Worm (Caenorhabditis elegans) whole organism, L3 larva: ENCODE results near the gene Y66D12A.21.
A peak's percentile ranks its signal among the peaks of the same experiment; 100 is the strongest.

Experiments
- R02D3.7 ChIP-seq: fragments of 150-350 bp; optimal IDR thresholded peaks from 2 replicates; lab custom pipeline; 2014; ENCODE audit warnings: missing biosample characterization, missing genetic modification characterization
- ama-1 ChIP-seq: fragments of 150-350 bp; optimal IDR thresholded peaks from 2 replicates; lab custom pipeline; 2018
- ceh-16 ChIP-seq: sonication (generic microtip); optimal IDR thresholded peaks from 2 replicates; lab custom pipeline; 2017; ENCODE audit warnings: missing biosample characterization, missing genetic modification characterization
- ceh-9 ChIP-seq: sonication (generic microtip); optimal IDR thresholded peaks from 2 replicates; lab custom pipeline; 2018; ENCODE audit warnings: missing biosample characterization, missing genetic modification characterization
- daf-12 ChIP-seq: fragments of 150-350 bp; optimal IDR thresholded peaks from 2 replicates; lab custom pipeline; 2014; ENCODE audit warnings: missing biosample characterization, missing genetic modification reagents, missing genetic modification characterization
- egl-27 ChIP-seq: sonication (generic microtip); optimal IDR thresholded peaks from 4 replicates; lab custom pipeline; 2017; ENCODE audit warnings: missing biosample characterization, missing genetic modification reagents, missing genetic modification characterization
- egl-5 ChIP-seq: fragments of 150-350 bp; optimal IDR thresholded peaks from 2 replicates; lab custom pipeline; 2017; ENCODE audit warnings: missing biosample characterization, missing genetic modification reagents, missing genetic modification characterization, inconsistent platforms
- elt-1 ChIP-seq: fragments of 150-350 bp; optimal IDR thresholded peaks from 2 replicates; lab custom pipeline; 2014; ENCODE audit warnings: missing biosample characterization, missing genetic modification characterization
- elt-2 ChIP-seq: sonication (generic microtip); optimal IDR thresholded peaks from 2 replicates; lab custom pipeline; 2016; ENCODE audit warnings: missing genetic modification reagents, mild to moderate bottlenecking, missing genetic modification characterization, missing compliant biosample characterization
- elt-3 ChIP-seq, 3 experiments: fragments of 150-350 bp in 1 of 3; sonication (generic microtip) in 2 of 3; optimal IDR thresholded peaks; 2 replicates in 2 of 3; 4 replicates in 1 of 3; lab custom pipeline; 2014 to 2017; ENCODE audit warnings: missing biosample characterization in 3 of 3, missing genetic modification characterization in 3 of 3
- fkh-10 ChIP-seq: sonication (generic microtip); optimal IDR thresholded peaks from 2 replicates; lab custom pipeline; 2017; ENCODE audit warnings: missing biosample characterization, missing genetic modification reagents, missing genetic modification characterization
- fkh-2 ChIP-seq: fragments of 150-350 bp; optimal IDR thresholded peaks from 2 replicates; lab custom pipeline; 2014; ENCODE audit warnings: missing biosample characterization, missing genetic modification reagents, missing genetic modification characterization
- fos-1 ChIP-seq: fragments of 150-350 bp; optimal IDR thresholded peaks from 2 replicates; lab custom pipeline; 2014; ENCODE audit warnings: missing biosample characterization, missing genetic modification characterization
- hmg-11 ChIP-seq: sonication (generic microtip); optimal IDR thresholded peaks from 2 replicates; lab custom pipeline; 2016; ENCODE audit warnings: missing genetic modification characterization, missing compliant biosample characterization
- jun-1 ChIP-seq: fragments of 150-350 bp; optimal IDR thresholded peaks from 2 replicates; lab custom pipeline; 2014; ENCODE audit warnings: missing biosample characterization, missing genetic modification reagents, missing genetic modification characterization
- lin-15B ChIP-seq: fragments of 150-350 bp; optimal IDR thresholded peaks from 2 replicates; lab custom pipeline; 2014; ENCODE audit warnings: missing biosample characterization, missing genetic modification characterization
- lin-39 ChIP-seq: fragments of 150-350 bp; optimal IDR thresholded peaks from 2 replicates; lab custom pipeline; 2018; ENCODE audit warnings: missing biosample characterization, missing genetic modification reagents, missing genetic modification characterization
- lsy-12 ChIP-seq: sonication (generic microtip); optimal IDR thresholded peaks from 2 replicates; lab custom pipeline; 2016; ENCODE audit warnings: mild to moderate bottlenecking, missing genetic modification characterization, missing compliant biosample characterization
- mdl-1 ChIP-seq: fragments of 150-350 bp; optimal IDR thresholded peaks from 2 replicates; lab custom pipeline; 2014; ENCODE audit warnings: missing biosample characterization, missing genetic modification characterization
- nfya-1 ChIP-seq: sonication (generic microtip); optimal IDR thresholded peaks from 2 replicates; lab custom pipeline; 2017; ENCODE audit warnings: missing genetic modification characterization, mild to moderate bottlenecking, missing compliant biosample characterization, antibody characterized with exemption, moderate library complexity; ENCODE audit not compliant: insufficient read depth
- nhr-11 ChIP-seq: fragments of 150-350 bp; optimal IDR thresholded peaks from 2 replicates; lab custom pipeline; 2014; ENCODE audit warnings: missing biosample characterization, missing genetic modification characterization
- nhr-12 ChIP-seq: fragments of 150-350 bp; optimal IDR thresholded peaks from 2 replicates; lab custom pipeline; 2014; ENCODE audit warnings: missing biosample characterization, missing genetic modification characterization
- nhr-23 ChIP-seq: fragments of 150-350 bp; optimal IDR thresholded peaks from 2 replicates; lab custom pipeline; 2014; ENCODE audit warnings: missing biosample characterization, missing genetic modification reagents, missing genetic modification characterization
- nhr-25 ChIP-seq: sonication (generic microtip); optimal IDR thresholded peaks from 2 replicates; lab custom pipeline; 2017; ENCODE audit warnings: missing biosample characterization, missing genetic modification characterization
- nhr-43 ChIP-seq: sonication (generic microtip); optimal IDR thresholded peaks from 2 replicates; lab custom pipeline; 2016; ENCODE audit warnings: mild to moderate bottlenecking, missing genetic modification characterization, missing compliant biosample characterization; ENCODE audit not compliant: poor library complexity, severe bottlenecking
- nhr-76 ChIP-seq: fragments of 150-350 bp; sonication (generic microtip); optimal IDR thresholded peaks from 5 replicates; lab custom pipeline; 2014; ENCODE audit warnings: missing biosample characterization, missing genetic modification characterization
- nhr-77 ChIP-seq: fragments of 150-350 bp; optimal IDR thresholded peaks from 2 replicates; lab custom pipeline; 2014; ENCODE audit warnings: missing biosample characterization, missing genetic modification characterization
- pha-4 ChIP-seq: fragments of 150-350 bp; optimal IDR thresholded peaks from 2 replicates; lab custom pipeline; 2014; ENCODE audit warnings: missing biosample characterization, missing genetic modification reagents, missing genetic modification characterization
- pqm-1 ChIP-seq: fragments of 150-350 bp; optimal IDR thresholded peaks from 2 replicates; lab custom pipeline; 2017; ENCODE audit warnings: missing biosample characterization, missing genetic modification characterization, inconsistent platforms
- sea-2 ChIP-seq: fragments of 150-350 bp; sonication (generic microtip); optimal IDR thresholded peaks from 4 replicates; lab custom pipeline; 2014; ENCODE audit warnings: missing biosample characterization, missing genetic modification reagents, missing genetic modification characterization
- skn-1 ChIP-seq: fragments of 150-350 bp; optimal IDR thresholded peaks from 2 replicates; lab custom pipeline; 2014; ENCODE audit warnings: missing biosample characterization, missing genetic modification characterization
- snpc-4 ChIP-seq: fragments of 150-350 bp; optimal IDR thresholded peaks from 2 replicates; lab custom pipeline; 2014; ENCODE audit warnings: missing biosample characterization, missing genetic modification characterization
- tbx-2 ChIP-seq: sonication (generic microtip); optimal IDR thresholded peaks from 2 replicates; lab custom pipeline; 2016; ENCODE audit warnings: mild to moderate bottlenecking, missing genetic modification characterization, missing compliant biosample characterization
- unc-39 ChIP-seq: sonication (generic microtip); optimal IDR thresholded peaks from 4 replicates; lab custom pipeline; 2017; ENCODE audit warnings: missing biosample characterization, missing genetic modification characterization
- ztf-11 ChIP-seq: fragments of 150-350 bp; optimal IDR thresholded peaks from 2 replicates; lab custom pipeline; 2014; ENCODE audit warnings: missing biosample characterization, missing genetic modification characterization

The Y66D12A.21 gene

DNA sequence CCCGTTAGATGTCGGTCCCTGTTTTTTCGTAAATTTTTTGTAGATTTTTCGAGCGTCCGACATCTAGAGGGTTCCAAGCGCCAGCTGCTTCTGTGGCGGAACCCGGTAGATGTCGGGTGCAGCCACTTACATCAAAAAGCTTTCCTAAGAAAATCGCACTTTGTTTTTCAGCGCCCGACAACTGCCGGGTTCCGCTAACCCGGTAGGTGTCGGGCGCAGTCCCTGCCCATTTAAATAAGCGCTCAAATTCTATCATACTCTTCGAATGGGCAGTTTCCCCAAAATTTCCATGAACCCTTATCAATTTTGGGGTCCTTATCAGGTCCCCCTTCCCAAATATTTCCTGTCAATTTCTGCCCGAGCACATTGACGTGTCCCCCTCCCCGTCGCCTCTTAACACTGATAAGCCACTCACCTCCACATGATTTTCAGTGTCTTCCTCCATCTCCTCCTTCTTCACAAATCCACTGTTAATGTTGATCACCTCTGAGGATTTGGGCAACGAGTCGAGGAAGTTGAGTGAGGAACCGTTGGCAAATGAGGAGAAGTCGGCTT is 39.6 kb downstream of the Y66D12A.21 start:
- TF ChIP-seq egl-27 (no peak), ceh-9 (tag; lab: Kevin White, UChicago) (no peak), elt-2 (tag; lab: Kevin White, UChicago) (peak; percentile 90), snpc-4 (tag; lab: Kevin White, UChicago) (peak; percentile 18)

DNA sequence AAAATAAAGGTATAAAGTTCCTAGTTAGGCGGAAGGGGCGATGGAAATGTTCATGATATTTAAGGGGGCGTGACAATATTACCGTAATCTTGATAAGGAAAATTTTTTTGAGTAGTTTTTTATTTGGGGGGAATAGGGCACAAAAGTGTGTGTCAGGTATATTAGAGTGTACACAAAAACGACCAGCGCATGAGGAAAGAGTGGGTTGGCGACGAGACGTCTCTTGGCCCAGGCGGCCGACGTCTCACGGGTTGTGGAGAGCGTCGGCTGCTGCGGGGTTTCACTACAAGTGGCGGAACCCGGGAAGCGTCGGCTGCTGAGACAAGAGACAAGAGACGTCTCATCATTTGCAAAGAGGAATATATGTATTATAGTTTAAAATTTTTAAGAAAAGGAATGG is 41.4 kb downstream of the Y66D12A.21 start:
- TF ChIP-seq mdl-1 (tag; lab: Kevin White, UChicago) (no peak), nhr-23 (tag; lab: Kevin White, UChicago) (peak; percentile 8), R02D3.7 (tag; lab: Kevin White, UChicago) (peak; percentile 11), elt-2 (tag; lab: Kevin White, UChicago) (peak; percentile 84), nfya-1 (no peak), nhr-11 (no peak), unc-39 (tag; lab: Kevin White, UChicago) (no peak), lin-39 (tag; lab: Kevin White, UChicago) (no peak), lsy-12 (peak; percentile 79), pqm-1 (peak; percentile 30), jun-1 (tag; lab: Kevin White, UChicago) (peak; percentile 1), nhr-77 (peak; percentile 47), lin-15B (tag; lab: Kevin White, UChicago) (peak; percentile 55), nhr-25 (tag; lab: Kevin White, UChicago) (peak; percentile 57), ama-1 (lab: Kevin White, UChicago) (no peak), snpc-4 (tag; lab: Kevin White, UChicago) (peak; percentile 99), sea-2 (GFP tag; lab: Kevin White, UChicago) (no peak), nhr-76 (no peak), nhr-43 (tag; lab: Kevin White, UChicago) (peak; percentile 30), skn-1 (tag; lab: Kevin White, UChicago) (no peak), ceh-16 (tag; lab: Kevin White, UChicago) (no peak), pha-4 (tag; lab: Kevin White, UChicago) (peak; percentile 46), ztf-11 (tag; lab: Kevin White, UChicago) (no peak), hmg-11 (tag; lab: Kevin White, UChicago) (peak; percentile 15), fos-1 (tag; lab: Kevin White, UChicago) (peak; percentile 72)

DNA sequence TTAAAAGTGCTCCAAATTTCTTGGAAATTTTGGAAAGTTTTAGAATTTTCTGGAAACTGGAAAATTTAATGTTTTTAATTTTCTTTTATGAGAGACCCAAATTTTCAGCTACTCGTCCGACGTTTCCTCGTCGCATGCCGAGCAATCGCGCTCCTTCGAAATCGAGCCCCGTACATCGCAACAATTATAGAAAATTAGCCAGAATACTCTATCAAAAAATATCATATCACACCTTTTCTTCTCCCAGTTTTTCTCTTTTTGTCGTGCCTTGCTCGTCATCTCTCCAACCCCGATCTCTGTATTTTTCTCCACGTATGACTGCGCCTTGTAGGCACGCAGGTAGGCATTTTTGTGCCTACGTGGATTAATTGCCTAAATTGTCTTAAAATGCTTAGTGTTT is 42.8 kb downstream of the Y66D12A.21 start:
- TF ChIP-seq ceh-9 (tag; lab: Kevin White, UChicago) (no peak), pha-4 (tag; lab: Kevin White, UChicago) (no peak), elt-1 (tag; lab: Kevin White, UChicago) (no peak), fos-1 (tag; lab: Kevin White, UChicago) (no peak), jun-1 (tag; lab: Kevin White, UChicago) (no peak), nhr-12 (tag; lab: Kevin White, UChicago) (no peak), tbx-2 (tag; lab: Kevin White, UChicago) (no peak), egl-5 (tag; lab: Kevin White, UChicago) (no peak), elt-2 (tag; lab: Kevin White, UChicago) (no peak), nhr-43 (tag; lab: Kevin White, UChicago) (no peak), daf-12 (no peak), fkh-10 (GFP tag; lab: Kevin White, UChicago) (no peak), lsy-12 (no peak), egl-27 (no peak), ztf-11 (tag; lab: Kevin White, UChicago) (no peak), elt-3 (tag; optimal IDR thresholded peaks at IDR 0.05; lab: Kevin White, UChicago) (no peak), nhr-77 (no peak)

DNA sequence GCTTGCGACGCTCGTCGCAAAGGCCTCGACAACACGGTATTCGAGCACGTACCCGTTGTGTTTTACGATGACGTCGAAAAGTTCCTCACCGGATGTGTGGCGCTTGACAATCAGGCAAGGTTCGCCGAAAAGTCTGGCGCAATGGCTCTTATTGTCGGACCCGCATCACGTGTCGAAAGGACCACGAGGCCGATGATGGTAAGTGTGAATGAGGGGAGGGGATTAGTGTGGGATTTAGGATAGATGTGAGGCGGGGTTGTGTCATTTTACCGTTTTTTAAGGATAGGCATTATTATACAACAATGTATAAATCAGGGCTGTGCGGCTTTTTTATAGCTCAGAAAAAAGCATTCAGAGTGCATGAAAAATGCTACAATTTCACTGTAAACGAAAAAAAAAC is 45.3 kb downstream of the Y66D12A.21 start:
- TF ChIP-seq elt-2 (tag; lab: Kevin White, UChicago) (no peak), fkh-2 (tag; lab: Kevin White, UChicago) (no peak), pqm-1 (no peak), snpc-4 (tag; lab: Kevin White, UChicago) (no peak), egl-5 (tag; lab: Kevin White, UChicago) (no peak), egl-27 (no peak)
